Fruit fly (Drosophila melanogaster) whole organism, adult: ENCODE data around the gene CG5355.

Experiments used
- CG1620 ChIP-seq: fragments of 200-800 bp; sonication (Bioruptor generic); optimal IDR thresholded peaks from 2 replicates; lab custom pipeline; 2016; ENCODE audit warnings: missing biosample characterization, missing genetic modification characterization
- Crg-1 ChIP-seq: fragments of 200-800 bp; sonication (Bioruptor generic); optimal IDR thresholded peaks from 2 replicates; lab custom pipeline; 2016; ENCODE audit warnings: missing biosample characterization, missing genetic modification characterization
- Hr96 ChIP-seq: fragments of 200-800 bp; sonication (Bioruptor generic); optimal IDR thresholded peaks from 2 replicates; lab custom pipeline; 2016; ENCODE audit warnings: missing biosample characterization, missing genetic modification characterization
- cic ChIP-seq: fragments of 200-800 bp; sonication (Bioruptor generic); optimal IDR thresholded peaks from 2 replicates; lab custom pipeline; 2017; ENCODE audit warnings: missing biosample characterization, mild to moderate bottlenecking, missing genetic modification characterization, moderate library complexity
- cnc ChIP-seq, 2 experiments: fragments of >200 bp; optimal IDR thresholded peaks; 2 replicates each; lab custom pipeline; 2017
- kay ChIP-seq: fragments of 200-800 bp; sonication (Bioruptor generic); peaks from one replicate; lab custom pipeline; 2016; ENCODE audit warnings: missing biosample characterization, missing genetic modification characterization, borderline replicate concordance
- pad ChIP-seq: fragments of 200-800 bp; sonication (Bioruptor generic); optimal IDR thresholded peaks from 3 replicates; lab custom pipeline; 2017; ENCODE audit warnings: missing biosample characterization, missing genetic modification characterization, mild to moderate bottlenecking, moderate library complexity, missing genetic modification reagents

dm6 chr2L:10405008-10405654, 8.1 kb downstream of the CG5355 start, which contains the start of the genes CG17768, LSm-4 and Ir31a:
- TF ChIP-seq cic (GFP tag; lab: Kevin White, UChicago) (no peak), cnc (optimal IDR thresholded peaks at IDR 0.05; lab: Kevin White, UChicago) (no peak), Hr96 (GFP tag; lab: Kevin White, UChicago) (no peak), pad (GFP tag; lab: Kevin White, UChicago) (no peak), CG1620 (no peak), Crg-1 (no peak), kay (GFP tag; lab: Kevin White, UChicago) (no peak)
